Worm (Caenorhabditis elegans) whole organism, mixed stage, embryonic: ENCODE results near the gene VB0395L.1.
"Not testable (repeated sequence)": the region's sequence is repeated elsewhere in the genome, so short reads cannot be mapped to it uniquely, and the experiment has no call there.

Experiments used
- M03D4.4 ChIP-seq: sonication (generic microtip); optimal IDR thresholded peaks from 2 replicates; lab custom pipeline; 2017; ENCODE audit warnings: mild to moderate bottlenecking, missing genetic modification characterization, missing compliant biosample characterization
- bed-3 ChIP-seq: fragments of 200-800 bp; sonication (Bioruptor generic); optimal IDR thresholded peaks from 3 replicates; lab custom pipeline; 2018; ENCODE audit warnings: mild to moderate bottlenecking, missing genetic modification characterization, moderate library complexity, missing compliant biosample characterization
- blmp-1 ChIP-seq: fragments of 150-350 bp; optimal IDR thresholded peaks from 2 replicates; lab custom pipeline; 2014; ENCODE audit warnings: missing biosample characterization, missing genetic modification characterization
- ceh-39 ChIP-seq: fragments of 150-350 bp; optimal IDR thresholded peaks from 2 replicates; lab custom pipeline; 2014; ENCODE audit warnings: missing biosample characterization, missing genetic modification characterization
- ceh-43 ChIP-seq: fragments of 200-800 bp; sonication (Bioruptor generic); optimal IDR thresholded peaks from 2 replicates; lab custom pipeline; 2018; ENCODE audit warnings: mild to moderate bottlenecking, missing genetic modification characterization, moderate library complexity, missing compliant biosample characterization
- ceh-83 ChIP-seq: fragments of 200-800 bp; sonication (Bioruptor generic); optimal IDR thresholded peaks from 2 replicates; lab custom pipeline; 2018; ENCODE audit warnings: mild to moderate bottlenecking, missing genetic modification characterization, missing compliant biosample characterization
- ces-1 ChIP-seq: fragments of 150-350 bp; optimal IDR thresholded peaks from 2 replicates; lab custom pipeline; 2014; ENCODE audit warnings: missing biosample characterization, missing genetic modification reagents, missing genetic modification characterization
- cnd-1 ChIP-seq: fragments of 200-800 bp; sonication (Bioruptor generic); optimal IDR thresholded peaks from 2 replicates; lab custom pipeline; 2018; ENCODE audit warnings: mild to moderate bottlenecking, missing genetic modification characterization, missing compliant biosample characterization
- drap-1 ChIP-seq: fragments of 200-800 bp; sonication (Bioruptor generic); optimal IDR thresholded peaks from 3 replicates; lab custom pipeline; 2018; ENCODE audit warnings: mild to moderate bottlenecking, missing genetic modification characterization, missing compliant biosample characterization
- elt-1 ChIP-seq: sonication (generic microtip); optimal IDR thresholded peaks from 2 replicates; lab custom pipeline; 2017; ENCODE audit warnings: missing genetic modification characterization, mild to moderate bottlenecking, missing compliant biosample characterization, antibody characterized with exemption, moderate library complexity, borderline replicate concordance; ENCODE audit not compliant: insufficient read depth
- elt-3 ChIP-seq: fragments of 150-350 bp; optimal IDR thresholded peaks from 2 replicates; lab custom pipeline; 2014; ENCODE audit warnings: missing biosample characterization, missing genetic modification characterization
- flh-1 ChIP-seq: fragments of 200-800 bp; sonication (Bioruptor generic); optimal IDR thresholded peaks from 2 replicates; lab custom pipeline; 2018; ENCODE audit warnings: mild to moderate bottlenecking, missing genetic modification characterization, moderate library complexity, missing compliant biosample characterization
- ham-2 ChIP-seq: fragments of 200-800 bp; sonication (Bioruptor generic); optimal IDR thresholded peaks from 2 replicates; lab custom pipeline; 2018; ENCODE audit warnings: mild to moderate bottlenecking, missing genetic modification characterization, missing compliant biosample characterization
- hlh-1 ChIP-seq: fragments of 150-350 bp; optimal IDR thresholded peaks from 2 replicates; lab custom pipeline; 2014; ENCODE audit warnings: missing biosample characterization, missing genetic modification reagents, missing genetic modification characterization
- lin-13 ChIP-seq: fragments of 150-350 bp; optimal IDR thresholded peaks from 2 replicates; lab custom pipeline; 2014; ENCODE audit warnings: missing biosample characterization, missing genetic modification characterization
- lin-32 ChIP-seq: fragments of 200-800 bp; sonication (Bioruptor generic); optimal IDR thresholded peaks from 2 replicates; lab custom pipeline; 2018; ENCODE audit warnings: mild to moderate bottlenecking, missing genetic modification characterization, missing compliant biosample characterization
- lsy-2 ChIP-seq: fragments of 150-350 bp; optimal IDR thresholded peaks from 2 replicates; lab custom pipeline; 2014; ENCODE audit warnings: missing biosample characterization, missing genetic modification characterization
- mab-5 ChIP-seq: fragments of 150-350 bp; optimal IDR thresholded peaks from 2 replicates; lab custom pipeline; 2014; ENCODE audit warnings: missing biosample characterization, missing genetic modification characterization
- mep-1 ChIP-seq: fragments of 150-350 bp; optimal IDR thresholded peaks from 2 replicates; lab custom pipeline; 2017; ENCODE audit warnings: missing biosample characterization, missing genetic modification reagents, missing genetic modification characterization, inconsistent platforms
- mls-2 ChIP-seq: sonication (generic microtip); optimal IDR thresholded peaks from 2 replicates; lab custom pipeline; 2016; ENCODE audit warnings: mild to moderate bottlenecking, missing genetic modification characterization, moderate library complexity, missing compliant biosample characterization
- nhr-12 ChIP-seq: fragments of 150-350 bp; optimal IDR thresholded peaks from 2 replicates; lab custom pipeline; 2014; ENCODE audit warnings: missing biosample characterization, missing genetic modification characterization
- nhr-2 ChIP-seq: fragments of 150-350 bp; optimal IDR thresholded peaks from 2 replicates; lab custom pipeline; 2014; ENCODE audit warnings: missing biosample characterization, missing genetic modification characterization
- nhr-237 ChIP-seq: fragments of 150-350 bp; optimal IDR thresholded peaks from 2 replicates; lab custom pipeline; 2014; ENCODE audit warnings: missing biosample characterization, missing genetic modification characterization
- nhr-28 ChIP-seq: fragments of 150-350 bp; optimal IDR thresholded peaks from 2 replicates; lab custom pipeline; 2014; ENCODE audit warnings: missing biosample characterization, missing genetic modification characterization
- nhr-76 ChIP-seq: sonication (generic microtip); optimal IDR thresholded peaks from 2 replicates; lab custom pipeline; 2017; ENCODE audit warnings: missing biosample characterization, missing genetic modification characterization
- pha-4 ChIP-seq: fragments of 150-350 bp; optimal IDR thresholded peaks from 2 replicates; lab custom pipeline; 2018; ENCODE audit warnings: missing biosample characterization, missing genetic modification reagents, missing genetic modification characterization
- sem-2 ChIP-seq: fragments of 200-800 bp; sonication (Bioruptor generic); optimal IDR thresholded peaks from 2 replicates; lab custom pipeline; 2018; ENCODE audit warnings: mild to moderate bottlenecking, missing genetic modification characterization, missing compliant biosample characterization
- snpc-4 ChIP-seq: fragments of 150-350 bp; optimal IDR thresholded peaks from 2 replicates; lab custom pipeline; 2014; ENCODE audit warnings: missing biosample characterization, missing genetic modification characterization
- sptf-1 ChIP-seq: sonication (generic microtip); optimal IDR thresholded peaks from 2 replicates; lab custom pipeline; 2017; ENCODE audit warnings: mild to moderate bottlenecking, missing genetic modification characterization, moderate library complexity, missing compliant biosample characterization
- tbx-8 ChIP-seq: fragments of 200-800 bp; sonication (Bioruptor generic); optimal IDR thresholded peaks from 2 replicates; lab custom pipeline; 2018; ENCODE audit warnings: mild to moderate bottlenecking, missing genetic modification characterization, moderate library complexity, missing compliant biosample characterization
- unc-120 ChIP-seq: sonication (generic microtip); optimal IDR thresholded peaks from 2 replicates; lab custom pipeline; 2017; ENCODE audit warnings: missing genetic modification characterization, missing compliant biosample characterization; ENCODE audit not compliant: poor library complexity, severe bottlenecking
- unc-39 ChIP-seq: fragments of 150-350 bp; optimal IDR thresholded peaks from 2 replicates; lab custom pipeline; 2014; ENCODE audit warnings: missing biosample characterization, missing genetic modification characterization
- unc-62 ChIP-seq: fragments of 150-350 bp; optimal IDR thresholded peaks from 2 replicates; lab custom pipeline; 2014; ENCODE audit warnings: missing biosample characterization, missing genetic modification reagents, missing genetic modification characterization
- zip-8 ChIP-seq: fragments of 150-350 bp; optimal IDR thresholded peaks from 2 replicates; lab custom pipeline; 2014; ENCODE audit warnings: missing biosample characterization, missing genetic modification characterization
- ztf-11 ChIP-seq: fragments of 150-350 bp; optimal IDR thresholded peaks from 2 replicates; lab custom pipeline; 2014; ENCODE audit warnings: missing biosample characterization, missing genetic modification characterization

VB0395L.1 gene

DNA sequence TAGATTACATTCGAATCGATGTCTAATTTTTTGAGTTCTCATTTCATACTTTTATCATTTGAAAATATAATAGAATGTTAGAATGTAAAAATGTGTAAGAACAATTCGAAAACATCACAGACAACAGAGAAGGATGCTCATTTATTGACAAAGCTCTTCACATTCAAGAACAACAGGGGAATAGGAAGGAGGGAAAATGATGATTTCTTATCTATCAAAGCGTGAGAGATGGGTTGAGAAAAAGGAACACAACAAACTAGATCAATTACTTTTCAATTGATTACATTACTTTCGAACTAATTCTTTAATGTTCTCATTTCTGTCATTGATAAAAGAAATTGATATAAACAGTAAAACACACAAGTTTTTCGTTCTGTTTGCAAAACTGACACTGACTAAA is at the start of gene VB0395L.1, which contains the start of gene nhx-1:
Gene VB0395L.1 (minus strand): TSS at position 186 of the 400 bp plus-strand sequence.
Gene nhx-1 (plus strand): TSS at position 326 of the 400 bp plus-strand sequence.
- TF ChIP-seq ham-2 (GFP tag; lab: Kevin White, UChicago) (no peak), elt-3 (tag; lab: Kevin White, UChicago) (no peak), pha-4 (tag; lab: Kevin White, UChicago) (no peak), zip-8 (tag; lab: Kevin White, UChicago) (no peak), unc-39 (tag; lab: Kevin White, UChicago) (no peak), snpc-4 (tag; lab: Kevin White, UChicago) (no peak), sem-2 (GFP tag; lab: Kevin White, UChicago) (no peak)

DNA sequence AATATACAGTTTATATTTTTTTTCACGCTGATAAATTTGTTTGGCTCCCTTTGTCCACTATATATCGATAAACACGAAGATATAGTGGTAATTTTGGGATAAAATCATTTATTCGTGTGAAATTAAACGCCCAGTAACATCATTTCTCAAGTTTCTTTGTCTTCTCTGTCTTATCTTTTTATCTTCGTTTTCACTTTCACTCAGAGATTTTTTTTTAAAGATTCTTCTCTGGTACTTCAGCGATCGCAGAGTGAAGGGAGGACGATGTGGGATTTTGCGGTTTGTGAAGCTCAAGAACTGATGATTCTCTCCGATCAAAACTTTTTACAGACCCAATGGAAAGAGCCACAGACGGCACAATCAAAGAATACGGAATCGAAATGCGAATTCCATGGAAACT is 45.6 kb upstream of the VB0395L.1 start, which contains the start of gene T27A8.3:
Gene T27A8.3 (plus strand): TSS at position 301 of the 400 bp plus-strand sequence.
- not testable (repeated sequence) for TF ChIP-seq ceh-43 (GFP tag; lab: Kevin White, UChicago); drap-1; nhr-76 (tag; lab: Kevin White, UChicago)

DNA sequence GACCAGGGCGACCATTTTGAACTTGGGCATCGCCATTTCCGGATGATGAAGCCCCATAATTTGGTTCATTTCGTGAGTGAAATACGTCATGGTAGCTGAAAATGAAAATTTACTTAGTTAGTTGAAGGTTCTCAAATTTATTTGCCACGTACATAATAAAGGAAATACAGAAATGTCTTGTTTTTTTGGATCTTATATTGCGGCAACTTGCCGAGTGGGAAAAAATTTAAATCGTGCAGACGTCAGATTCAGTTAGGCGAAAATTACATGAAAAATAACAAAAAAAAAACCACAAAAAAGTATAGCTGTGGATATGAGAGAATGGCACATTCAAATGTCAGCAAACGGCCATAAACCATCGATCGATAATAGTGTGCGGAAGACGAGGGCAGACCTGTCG is 42.1 kb upstream of the VB0395L.1 start, which contains the start of gene T27A8.2:
Gene T27A8.2 (minus strand): TSS at position 101 of the 400 bp plus-strand sequence.
- TF ChIP-seq cnd-1 (tag; lab: Kevin White, UChicago) (no peak), M03D4.4 (no peak), sem-2 (GFP tag; lab: Kevin White, UChicago) (no peak), zip-8 (tag; lab: Kevin White, UChicago) (no peak), hlh-1 (tag; lab: Kevin White, UChicago) (no peak), snpc-4 (tag; lab: Kevin White, UChicago) (no peak)

DNA sequence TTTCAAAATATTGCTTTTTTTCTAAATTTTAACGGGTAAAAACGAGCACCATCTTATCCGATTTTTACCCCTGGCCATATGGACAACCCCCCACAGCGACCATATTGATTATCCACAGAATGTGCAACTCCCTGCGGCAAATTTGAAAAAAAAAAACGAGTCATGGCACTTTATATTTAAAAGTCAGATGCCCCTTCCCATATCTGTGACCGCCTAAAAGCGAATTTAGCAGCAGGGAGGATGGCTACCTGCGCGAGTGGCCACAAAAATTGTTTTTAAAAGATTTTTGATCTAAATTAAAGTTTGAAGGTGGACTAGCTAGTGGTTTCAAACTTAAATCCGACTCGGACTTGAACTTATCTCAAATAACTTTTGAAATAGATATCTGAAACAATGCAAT is 39.6 kb upstream of the VB0395L.1 start:
- no peak for TF ChIP-seq ceh-43 (GFP tag; lab: Kevin White, UChicago)
- peak; percentile 59 for TF ChIP-seq unc-120 (tag; lab: Kevin White, UChicago)
- TF ChIP-seq sem-2 (GFP tag; lab: Kevin White, UChicago) = no peak
- TF ChIP-seq zip-8 (tag; lab: Kevin White, UChicago) = no peak
- TF ChIP-seq unc-39 (tag; lab: Kevin White, UChicago) = peak; percentile 70
- TF ChIP-seq lsy-2 (tag; lab: Kevin White, UChicago) = peak; percentile 83
- TF ChIP-seq lin-13 (tag; lab: Kevin White, UChicago) = peak; percentile 80
- peak; percentile 98 for TF ChIP-seq nhr-237 (tag; lab: Kevin White, UChicago)
- no peak for TF ChIP-seq bed-3
- TF ChIP-seq snpc-4 (tag; lab: Kevin White, UChicago) = no peak
- TF ChIP-seq nhr-28 = no peak
- TF ChIP-seq sptf-1 (tag; lab: Kevin White, UChicago) = peak; percentile 63
- TF ChIP-seq mls-2 (tag; lab: Kevin White, UChicago) = peak; percentile 5
- TF ChIP-seq tbx-8 (GFP tag; lab: Kevin White, UChicago) = no peak
- no peak for TF ChIP-seq ceh-83 (GFP tag; lab: Kevin White, UChicago)
- TF ChIP-seq drap-1 = peak; percentile 75
- peak; percentile 83 for TF ChIP-seq pha-4 (tag; lab: Kevin White, UChicago)
- no peak for TF ChIP-seq M03D4.4
- peak; percentile 80 for TF ChIP-seq mep-1
- TF ChIP-seq flh-1 (GFP tag; lab: Kevin White, UChicago) = no peak
- peak; percentile 6 for TF ChIP-seq blmp-1 (tag; lab: Kevin White, UChicago)
- peak; percentile 68 for TF ChIP-seq ceh-39 (tag; lab: Kevin White, UChicago)
- TF ChIP-seq lin-32 = no peak
- TF ChIP-seq unc-62 (GFP tag; lab: Kevin White, UChicago) = peak; percentile 67
- TF ChIP-seq cnd-1 (tag; lab: Kevin White, UChicago) = no peak
- peak; percentile 53 for TF ChIP-seq elt-1 (tag; lab: Kevin White, UChicago)
- no peak for TF ChIP-seq ztf-11 (tag; lab: Kevin White, UChicago)
- TF ChIP-seq elt-3 (tag; lab: Kevin White, UChicago) = peak; percentile 71
- no peak for TF ChIP-seq ham-2 (GFP tag; lab: Kevin White, UChicago)
- TF ChIP-seq hlh-1 (tag; lab: Kevin White, UChicago) = peak; percentile 93
- no peak for TF ChIP-seq nhr-2
- TF ChIP-seq nhr-76 (tag; lab: Kevin White, UChicago) = no peak
- TF ChIP-seq nhr-12 (tag; lab: Kevin White, UChicago) = peak; percentile 28
- peak; percentile 88 for TF ChIP-seq mab-5 (tag; lab: Kevin White, UChicago)
- peak; percentile 86 for TF ChIP-seq ces-1 (GFP tag; lab: Kevin White, UChicago)
